Fruit fly (Drosophila melanogaster) whole organism, embryonic: ENCODE data around the gene ClC-c.

Source experiments
- Asciz ChIP-seq: fragments of 200-800 bp; sonication (Bioruptor generic); optimal IDR thresholded peaks from 2 replicates; lab custom pipeline; 2017; ENCODE audit warnings: missing biosample characterization, mild to moderate bottlenecking, missing genetic modification characterization, missing genetic modification reagents
- CG10959 ChIP-seq: fragments of 200-800 bp; sonication (Bioruptor generic); IDR thresholded peaks from 2 replicates; pipeline ENCODE4 v1.3.6; 2022; ENCODE audit warnings: missing biosample characterization, missing genetic modification characterization
- CG13894 ChIP-seq: fragments of 200-800 bp; sonication (Bioruptor generic); optimal IDR thresholded peaks from 3 replicates; lab custom pipeline; 2018; ENCODE audit warnings: missing biosample characterization, mild to moderate bottlenecking, missing genetic modification characterization, moderate library complexity
- CG15269 ChIP-seq: fragments of 200-800 bp; sonication (Bioruptor generic); optimal IDR thresholded peaks from 2 replicates; lab custom pipeline; 2018; ENCODE audit warnings: missing biosample characterization, mild to moderate bottlenecking, missing genetic modification characterization, moderate library complexity
- CG15601 ChIP-seq: fragments of 200-800 bp; sonication (Bioruptor generic); optimal IDR thresholded peaks from 3 replicates; lab custom pipeline; 2019; ENCODE audit warnings: missing biosample characterization, mild to moderate bottlenecking, missing genetic modification characterization, moderate library complexity
- CG1603 ChIP-seq: fragments of 200-800 bp; sonication (Bioruptor generic); optimal IDR thresholded peaks from 2 replicates; lab custom pipeline; 2019; ENCODE audit warnings: missing biosample characterization, mild to moderate bottlenecking, missing genetic modification characterization, moderate library complexity
- CG17359 ChIP-seq: fragments of 200-800 bp; sonication (Bioruptor generic); optimal IDR thresholded peaks from 3 replicates; lab custom pipeline; 2018; ENCODE audit warnings: missing biosample characterization, mild to moderate bottlenecking, missing genetic modification characterization, moderate library complexity
- CG17802 ChIP-seq: fragments of 200-800 bp; sonication (Bioruptor generic); optimal IDR thresholded peaks from 2 replicates; lab custom pipeline; 2018; ENCODE audit warnings: missing biosample characterization, mild to moderate bottlenecking, missing genetic modification characterization, moderate library complexity
- CG2202 ChIP-seq: fragments of 200-800 bp; sonication (Bioruptor generic); optimal IDR thresholded peaks from 2 replicates; lab custom pipeline; 2018; ENCODE audit warnings: missing biosample characterization, mild to moderate bottlenecking, missing genetic modification characterization
- CG2678 ChIP-seq: fragments of 200-800 bp; sonication (Bioruptor generic); optimal IDR thresholded peaks from 3 replicates; lab custom pipeline; 2019; ENCODE audit warnings: missing biosample characterization, mild to moderate bottlenecking, missing genetic modification characterization, moderate library complexity
- CG2712 ChIP-seq: fragments of 200-800 bp; optimal IDR thresholded peaks from 3 replicates; lab custom pipeline; 2019; ENCODE audit warnings: missing biosample characterization, mild to moderate bottlenecking, missing genetic modification characterization, moderate library complexity
- CG32767 ChIP-seq: fragments of 200-800 bp; sonication (Bioruptor generic); IDR thresholded peaks from 2 replicates; pipeline ENCODE4 v1.3.6; 2022; ENCODE audit warnings: missing biosample characterization, missing genetic modification characterization
- CG6254 ChIP-seq: fragments of 200-800 bp; sonication (Bioruptor generic); optimal IDR thresholded peaks from 3 replicates; lab custom pipeline; 2017; ENCODE audit warnings: mild to moderate bottlenecking, missing biosample characterization, missing genetic modification reagents, missing genetic modification characterization
- CG7357 ChIP-seq: fragments of 200-800 bp; sonication (Bioruptor generic); IDR thresholded peaks from 3 replicates; pipeline ENCODE4 v1.3.6; 2022; ENCODE audit warnings: missing biosample characterization, missing genetic modification characterization
- CG8281 ChIP-seq: fragments of 200-800 bp; sonication (Bioruptor generic); optimal IDR thresholded peaks from 2 replicates; lab custom pipeline; 2018; ENCODE audit warnings: missing biosample characterization, mild to moderate bottlenecking, missing genetic modification characterization, moderate library complexity
- CG9727 ChIP-seq: fragments of 200-800 bp; sonication (Bioruptor generic); optimal IDR thresholded peaks from 3 replicates; lab custom pipeline; 2017; ENCODE audit warnings: missing biosample characterization, mild to moderate bottlenecking, missing genetic modification characterization
- Elba2 ChIP-seq: fragments of 200-800 bp; sonication (Bioruptor generic); optimal IDR thresholded peaks from 3 replicates; lab custom pipeline; 2016; ENCODE audit warnings: missing biosample characterization, missing genetic modification characterization
- Fer1 ChIP-seq: fragments of 200-800 bp; sonication (Bioruptor generic); optimal IDR thresholded peaks from 2 replicates; lab custom pipeline; 2017; ENCODE audit warnings: missing biosample characterization, mild to moderate bottlenecking, missing genetic modification characterization
- Fer3 ChIP-seq: fragments of 200-800 bp; sonication (Bioruptor generic); optimal IDR thresholded peaks from 2 replicates; lab custom pipeline; 2018; ENCODE audit warnings: missing biosample characterization, mild to moderate bottlenecking, missing genetic modification characterization, moderate library complexity
- Gug ChIP-seq: fragments of 200-800 bp; sonication (Bioruptor generic); IDR thresholded peaks from 4 replicates; pipeline ENCODE4 v1.3.6; 2022; ENCODE audit warnings: missing biosample characterization, missing genetic modification characterization
- Hand ChIP-seq: fragments of 200-800 bp; sonication (Bioruptor generic); optimal IDR thresholded peaks from 2 replicates; lab custom pipeline; 2017; ENCODE audit warnings: mild to moderate bottlenecking, missing biosample characterization, missing genetic modification reagents, missing genetic modification characterization
- Hey ChIP-seq: fragments of 200-800 bp; sonication (Bioruptor generic); optimal IDR thresholded peaks from 3 replicates; lab custom pipeline; 2018; ENCODE audit warnings: missing biosample characterization, mild to moderate bottlenecking, missing genetic modification characterization
- Hr78 ChIP-seq, 2 experiments: fragments of 200-800 bp in 1 of 2; fragments of >200 bp in 1 of 2; sonication (Bioruptor generic) in 1 of 2; optimal IDR thresholded peaks; 2 replicates each; lab custom pipeline; 2017 to 2019; ENCODE audit warnings: missing biosample characterization in 2 of 2, missing genetic modification characterization in 2 of 2, mild to moderate bottlenecking in 1 of 2, moderate library complexity in 1 of 2
- Mrtf ChIP-seq: fragments of 200-800 bp; sonication (Bioruptor generic); IDR thresholded peaks from 3 replicates; pipeline ENCODE4 v1.3.6; 2022; ENCODE audit warnings: missing biosample characterization, missing genetic modification characterization
- NK7.1 ChIP-seq: fragments of 200-800 bp; sonication (Bioruptor generic); optimal IDR thresholded peaks from 3 replicates; lab custom pipeline; 2016; ENCODE audit warnings: missing biosample characterization, missing genetic modification characterization
- Oli ChIP-seq: fragments of 200-800 bp; sonication (Bioruptor generic); optimal IDR thresholded peaks from 2 replicates; lab custom pipeline; 2018; ENCODE audit warnings: missing biosample characterization, mild to moderate bottlenecking, missing genetic modification characterization, moderate library complexity
- Pdp1 ChIP-seq, 2 experiments: fragments of 200-800 bp; sonication (Bioruptor generic); optimal IDR thresholded peaks; 3 replicates each; lab custom pipeline; 2016; ENCODE audit warnings: missing biosample characterization in 2 of 2, missing genetic modification characterization in 2 of 2, mild to moderate bottlenecking in 1 of 2, moderate library complexity in 1 of 2
- Sox102F ChIP-seq: fragments of 200-800 bp; sonication (Bioruptor generic); optimal IDR thresholded peaks from 2 replicates; lab custom pipeline; 2018; ENCODE audit warnings: missing biosample characterization, mild to moderate bottlenecking, missing genetic modification characterization, moderate library complexity
- Spps ChIP-seq: fragments of 200-800 bp; sonication (Bioruptor generic); optimal IDR thresholded peaks from 2 replicates; lab custom pipeline; 2018; ENCODE audit warnings: missing biosample characterization, mild to moderate bottlenecking, missing genetic modification characterization
- Sry-β ChIP-seq: fragments of 200-800 bp; sonication (Bioruptor generic); optimal IDR thresholded peaks from 2 replicates; lab custom pipeline; 2018; ENCODE audit warnings: missing biosample characterization, mild to moderate bottlenecking, missing genetic modification characterization, moderate library complexity
- Ssrp ChIP-seq: fragments of 200-800 bp; sonication (Bioruptor generic); optimal IDR thresholded peaks from 2 replicates; lab custom pipeline; 2018; ENCODE audit warnings: missing biosample characterization, mild to moderate bottlenecking, missing genetic modification characterization, moderate library complexity
- Xbp1 ChIP-seq: fragments of 200-800 bp; sonication (Bioruptor generic); optimal IDR thresholded peaks from 3 replicates; lab custom pipeline; 2016; ENCODE audit warnings: missing biosample characterization, mild to moderate bottlenecking, missing genetic modification characterization
- Xrp1 ChIP-seq: fragments of 200-800 bp; sonication (Bioruptor generic); IDR thresholded peaks from 2 replicates; pipeline ENCODE4 v1.3.6; 2022; ENCODE audit warnings: missing biosample characterization, missing genetic modification characterization
- amos ChIP-seq: fragments of 200-800 bp; sonication (Bioruptor generic); IDR thresholded peaks from 2 replicates; pipeline ENCODE4 v1.3.6; 2022; ENCODE audit warnings: missing biosample characterization, missing genetic modification characterization; ENCODE audit not compliant: partially characterized antibody
- ara ChIP-seq: fragments of 200-800 bp; sonication (Bioruptor generic); IDR thresholded peaks from 2 replicates; pipeline ENCODE4 v1.3.6; 2022; ENCODE audit warnings: missing biosample characterization, missing genetic modification characterization
- bsh ChIP-seq, 2 experiments: fragments of 200-800 bp; sonication (Bioruptor generic); optimal IDR thresholded peaks; 2 replicates each; lab custom pipeline; 2017 to 2018; ENCODE audit warnings: mild to moderate bottlenecking in 2 of 2, missing biosample characterization in 2 of 2, missing genetic modification characterization in 2 of 2, moderate library complexity in 1 of 2
- btn ChIP-seq: fragments of 200-800 bp; sonication (Bioruptor generic); optimal IDR thresholded peaks from 2 replicates; lab custom pipeline; 2016; ENCODE audit warnings: missing biosample characterization, missing genetic modification characterization
- chif ChIP-seq, 2 experiments: fragments of 200-800 bp; sonication (Bioruptor generic); optimal IDR thresholded peaks; 3 replicates each; lab custom pipeline; 2016; ENCODE audit warnings: missing biosample characterization in 2 of 2, missing genetic modification characterization in 2 of 2
- gcm ChIP-seq: fragments of 200-800 bp; sonication (Bioruptor generic); optimal IDR thresholded peaks from 2 replicates; lab custom pipeline; 2019; ENCODE audit warnings: missing biosample characterization, mild to moderate bottlenecking, missing genetic modification characterization, moderate library complexity
- grn ChIP-seq: fragments of 200-800 bp; sonication (Bioruptor generic); optimal IDR thresholded peaks from 3 replicates; lab custom pipeline; 2017; ENCODE audit warnings: missing biosample characterization, missing genetic modification characterization
- klu ChIP-seq: fragments of 200-800 bp; sonication (Bioruptor generic); IDR thresholded peaks from 2 replicates; pipeline ENCODE4 v1.3.6; 2022; ENCODE audit warnings: missing biosample characterization, missing genetic modification characterization
- lab ChIP-seq: fragments of 200-800 bp; sonication (Bioruptor generic); optimal IDR thresholded peaks from 3 replicates; lab custom pipeline; 2017; ENCODE audit warnings: missing biosample characterization, missing genetic modification characterization, mild to moderate bottlenecking, moderate library complexity, missing genetic modification reagents
- pho ChIP-seq: fragments of 200-800 bp; sonication (Bioruptor generic); optimal IDR thresholded peaks from 2 replicates; lab custom pipeline; 2016; ENCODE audit warnings: missing biosample characterization, missing genetic modification characterization
- sens ChIP-seq: fragments of 200-800 bp; sonication (Bioruptor generic); peaks from one replicate; lab custom pipeline; 2016; ENCODE audit warnings: missing biosample characterization, missing genetic modification characterization
- slou ChIP-seq: fragments of 200-800 bp; sonication (Bioruptor generic); optimal IDR thresholded peaks from 3 replicates; lab custom pipeline; 2016; ENCODE audit warnings: missing biosample characterization, missing genetic modification characterization
- ssp ChIP-seq: fragments of 200-800 bp; sonication (Bioruptor generic); IDR thresholded peaks from 2 replicates; pipeline ENCODE4 v1.3.6; 2022; ENCODE audit warnings: missing biosample characterization, missing genetic modification characterization
- tio ChIP-seq: fragments of 200-800 bp; sonication (Bioruptor generic); optimal IDR thresholded peaks from 2 replicates; lab custom pipeline; 2017; ENCODE audit warnings: missing biosample characterization, missing genetic modification characterization, inconsistent platforms

Gene ClC-c

dm6 chr3L:16054095-16054494, 36.2 kb upstream of the ClC-c start (continued):
- TF ChIP-seq Xbp1 = peak; percentile 57
- no peak for TF ChIP-seq ssp (GFP tag; lab: Robert Waterston, UW)
- TF ChIP-seq slou (GFP tag; lab: Kevin White, UChicago) = no peak
- 0 out of 2 replicates have a peak, but pooled peaks have one; percentile 20 for TF ChIP-seq ara (GFP tag; lab: Robert Waterston, UW)
- TF ChIP-seq gcm (GFP tag; lab: Kevin White, UChicago) = peak; percentile 53
- TF ChIP-seq bsh (GFP tag; optimal IDR thresholded peaks at IDR 0.05; lab: Kevin White, UChicago) = peak in 1 of 2 experiments; percentile 53
- TF ChIP-seq Ssrp (tag; lab: Kevin White, UChicago) = peak; percentile 62
- peak; percentile 68 for TF ChIP-seq Oli
- peak; percentile 72 for TF ChIP-seq Sox102F (GFP tag; lab: Kevin White, UChicago)
- no peak for TF ChIP-seq Gug (GFP tag; lab: Robert Waterston, UW)
- TF ChIP-seq Mrtf (GFP tag; lab: Robert Waterston, UW) = 0 out of 3 replicates have a peak, but pooled peaks have one; percentile 39
- peak; percentile 31 for TF ChIP-seq Fer3
- TF ChIP-seq CG15269 (tag; lab: Kevin White, UChicago) = peak; percentile 68
- TF ChIP-seq Asciz = peak; percentile 61

- TF ChIP-seq Hey (tag; lab: Kevin White, UChicago) (no peak), NK7.1 (GFP tag; lab: Kevin White, UChicago) (no peak), CG2678 (tag; lab: Kevin White, UChicago) (peak; percentile 32), Pdp1 (GFP tag; optimal IDR thresholded peaks at IDR 0.05; lab: Kevin White, UChicago) (peak in 1 of 2 experiments; percentile 55), Sox102F (GFP tag; lab: Kevin White, UChicago) (no peak), chif (GFP tag; optimal IDR thresholded peaks at IDR 0.05; lab: Kevin White, UChicago) (no peak), CG1603 (tag; lab: Kevin White, UChicago) (peak; percentile 40), Sry-β (GFP tag; lab: Kevin White, UChicago) (peak; percentile 16), grn (no peak), CG2712 (tag; lab: Kevin White, UChicago) (peak; percentile 22), CG6254 (GFP tag; lab: Kevin White, UChicago) (peak; percentile 0), CG32767 (GFP tag; lab: Robert Waterston, UW) (no peak), Elba2 (GFP tag; lab: Kevin White, UChicago) (no peak), CG15601 (tag; lab: Kevin White, UChicago) (peak; percentile 43), sens (GFP tag; lab: Kevin White, UChicago) (peak; percentile 86), CG7357 (GFP tag; lab: Robert Waterston, UW) (no peak), CG10959 (GFP tag; lab: Robert Waterston, UW) (0 out of 2 replicates have a peak, but pooled peaks have one; percentile 11), CG9727 (GFP tag; lab: Kevin White, UChicago) (peak; percentile 52), CG17359 (tag; lab: Kevin White, UChicago) (peak; percentile 5), pho (GFP tag; lab: Kevin White, UChicago) (no peak), btn (GFP tag; lab: Kevin White, UChicago) (no peak), lab (GFP tag; lab: Kevin White, UChicago) (peak; percentile 9), CG13894 (tag; lab: Kevin White, UChicago) (no peak), Fer1 (no peak), Xrp1 (peak; percentile 67), Hand (no peak), tio (peak; percentile 0), klu (GFP tag; lab: Robert Waterston, UW) (no peak), Hr78 (GFP tag; optimal IDR thresholded peaks at IDR 0.05; lab: Kevin White, UChicago) (peak in 1 of 2 experiments; percentile 71), amos (GFP tag; lab: Robert Waterston, UW) (no peak), Spps (peak; percentile 51), CG8281 (peak; percentile 3), CG2202 (tag; lab: Kevin White, UChicago) (peak; percentile 58), CG17802 (no peak)
Measured at dm6 chr3L:16056101-16056891, 34.0 kb upstream of the ClC-c start.
